Fruit fly (Drosophila melanogaster): ENCODE results near the gene CG3939.

DNA sequence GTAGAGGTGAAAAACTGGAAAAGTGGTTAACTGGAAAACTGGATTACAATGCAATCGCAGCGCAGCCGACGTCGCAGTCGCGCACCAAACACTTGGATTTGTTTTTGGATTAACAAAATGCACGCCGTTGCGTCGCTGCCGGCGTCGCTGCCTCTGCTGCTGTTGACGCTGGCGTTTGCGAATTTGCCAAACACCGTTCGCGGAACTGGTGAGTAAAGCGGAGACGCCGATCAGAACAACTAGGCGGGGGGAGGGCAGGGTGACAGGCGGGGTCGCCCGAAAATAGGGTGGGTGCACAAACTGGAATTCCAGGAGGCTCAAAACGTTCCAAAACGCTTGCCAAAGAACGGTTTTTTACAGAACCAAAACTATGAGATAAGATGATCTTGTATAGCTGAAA, 39.2 kb upstream of the CG3939 start:
- no peak for TF ChIP-seq mirr (GFP tag; optimal IDR thresholded peaks at IDR 0.05)
- no peak for TF ChIP-seq gt (GFP tag; IDR thresholded peaks at IDR 0.05)
- no peak for TF ChIP-seq Bdp1 (GFP tag; optimal IDR thresholded peaks at IDR 0.05)
- no peak for TF ChIP-seq CG14965 (GFP tag; optimal IDR thresholded peaks at IDR 0.05; ENCODE audit: borderline replicate concordance)
- TF ChIP-seq CG13424 (tag; optimal IDR thresholded peaks at IDR 0.05), result no peak
- TF ChIP-seq chm (GFP tag; IDR thresholded peaks at IDR 0.05), result no peak
- TF ChIP-seq CG7745 (tag; optimal IDR thresholded peaks at IDR 0.05), result no peak
- TF ChIP-seq cato (GFP tag; optimal IDR thresholded peaks at IDR 0.05; ENCODE audit: borderline replicate concordance), result no peak
- TF ChIP-seq CG32772 (GFP tag; IDR thresholded peaks at IDR 0.05), result no peak
- TF ChIP-seq CG12391 (tag; optimal IDR thresholded peaks at IDR 0.05), result no peak
- no peak for TF ChIP-seq bsh (GFP tag; optimal IDR thresholded peaks at IDR 0.05)
- no peak for TF ChIP-seq CG1602 (GFP tag; optimal IDR thresholded peaks at IDR 0.05)
